Fruit fly (Drosophila melanogaster): ENCODE measurements around the gene CG8419.

CG8419 gene

dm6 chr2L:8205871-8206270 is at the start of gene CG8419:
Gene CG8419 (plus strand): TSS chr2L:8206171.
- TF ChIP-seq CG8478 (optimal IDR thresholded peaks at IDR 0.05) (no peak), EcR (GFP tag; optimal IDR thresholded peaks at IDR 0.05) (no peak), usp (GFP tag; optimal IDR thresholded peaks at IDR 0.05) (no peak), pan (optimal IDR thresholded peaks at IDR 0.05) (no peak), psq (optimal IDR thresholded peaks at IDR 0.05) (no peak), Dll (optimal IDR thresholded peaks at IDR 0.05) (no peak)

- TF ChIP-seq psq (optimal IDR thresholded peaks at IDR 0.05) (no peak), Dll (optimal IDR thresholded peaks at IDR 0.05) (no peak), EcR (GFP tag; optimal IDR thresholded peaks at IDR 0.05) (no peak), pan (optimal IDR thresholded peaks at IDR 0.05) (no peak), usp (GFP tag; optimal IDR thresholded peaks at IDR 0.05) (no peak), CG8478 (optimal IDR thresholded peaks at IDR 0.05) (no peak)
Observed at dm6 chr2L:8156682-8157081, 49.3 kb upstream of the CG8419 start.

dm6 chr2L:8157166-8157565 is 48.8 kb upstream of the CG8419 start:
- no peak for TF ChIP-seq pan (optimal IDR thresholded peaks at IDR 0.05)
- no peak for TF ChIP-seq usp (GFP tag; optimal IDR thresholded peaks at IDR 0.05)
- TF ChIP-seq Dll (optimal IDR thresholded peaks at IDR 0.05), result no peak
- TF ChIP-seq psq (optimal IDR thresholded peaks at IDR 0.05), result no peak
- TF ChIP-seq CG8478 (optimal IDR thresholded peaks at IDR 0.05), result no peak
- no peak for TF ChIP-seq EcR (GFP tag; optimal IDR thresholded peaks at IDR 0.05)

dm6 chr2L:8159498-8159897 is 46.5 kb upstream of the CG8419 start, which contains the start of the genes PAPLA1 and Rbsn-5:
Gene PAPLA1 (minus strand): TSS chr2L:8159638.
Gene Rbsn-5 (plus strand): TSS chr2L:8159832.
- TF ChIP-seq Dll (optimal IDR thresholded peaks at IDR 0.05) (no peak), pan (optimal IDR thresholded peaks at IDR 0.05) (no peak), usp (GFP tag; optimal IDR thresholded peaks at IDR 0.05) (no peak), EcR (GFP tag; optimal IDR thresholded peaks at IDR 0.05) (no peak), psq (optimal IDR thresholded peaks at IDR 0.05) (no peak), CG8478 (optimal IDR thresholded peaks at IDR 0.05) (no peak)

dm6 chr2L:8161994-8162306 is 44.0 kb upstream of the CG8419 start:
- peak; percentile 82 to 94 for TF ChIP-seq EcR (GFP tag; optimal IDR thresholded peaks at IDR 0.05)
- TF ChIP-seq psq (optimal IDR thresholded peaks at IDR 0.05), result no peak

- TF ChIP-seq CG8478 (optimal IDR thresholded peaks at IDR 0.05) (no peak), EcR (GFP tag; optimal IDR thresholded peaks at IDR 0.05) (peak in 1 of 2 experiments; percentile 52)
Observed at dm6 chr2L:8162307-8163024, 43.5 kb upstream of the CG8419 start, which contains the start of gene Acbp1. Gene Acbp1 (minus strand): TSS chr2L:8162452.

- TF ChIP-seq EcR (GFP tag; optimal IDR thresholded peaks at IDR 0.05) (no peak), usp (GFP tag; optimal IDR thresholded peaks at IDR 0.05) (no peak), pan (optimal IDR thresholded peaks at IDR 0.05) (no peak), CG8478 (optimal IDR thresholded peaks at IDR 0.05) (no peak), Dll (optimal IDR thresholded peaks at IDR 0.05) (no peak), psq (optimal IDR thresholded peaks at IDR 0.05) (no peak)
Observed at dm6 chr2L:8163025-8163351, 43.0 kb upstream of the CG8419 start, which contains the start of gene Piezo. Gene Piezo (plus strand): TSS chr2L:8163073.

- TF ChIP-seq usp (GFP tag; optimal IDR thresholded peaks at IDR 0.05) (no peak), Dll (optimal IDR thresholded peaks at IDR 0.05) (no peak), psq (optimal IDR thresholded peaks at IDR 0.05) (no peak), EcR (GFP tag; optimal IDR thresholded peaks at IDR 0.05) (no peak), CG8478 (optimal IDR thresholded peaks at IDR 0.05) (no peak), pan (optimal IDR thresholded peaks at IDR 0.05) (no peak)
Observed at dm6 chr2L:8163588-8164166, 42.3 kb upstream of the CG8419 start.

dm6 chr2L:8164219-8164618 is 41.8 kb upstream of the CG8419 start:
- TF ChIP-seq psq (optimal IDR thresholded peaks at IDR 0.05), result no peak

- TF ChIP-seq psq (optimal IDR thresholded peaks at IDR 0.05), result no peak
- no peak for TF ChIP-seq pan (optimal IDR thresholded peaks at IDR 0.05)
- no peak for TF ChIP-seq CG8478 (optimal IDR thresholded peaks at IDR 0.05)
- TF ChIP-seq usp (GFP tag; optimal IDR thresholded peaks at IDR 0.05), result no peak
- no peak for TF ChIP-seq Dll (optimal IDR thresholded peaks at IDR 0.05)
- no peak for TF ChIP-seq EcR (GFP tag; optimal IDR thresholded peaks at IDR 0.05)
Observed at dm6 chr2L:8165800-8166576, 40.0 kb upstream of the CG8419 start.

- TF ChIP-seq psq (optimal IDR thresholded peaks at IDR 0.05), result no peak
- no peak for TF ChIP-seq EcR (GFP tag; optimal IDR thresholded peaks at IDR 0.05)
- no peak for TF ChIP-seq pan (optimal IDR thresholded peaks at IDR 0.05)
- TF ChIP-seq Dll (optimal IDR thresholded peaks at IDR 0.05), result no peak
- TF ChIP-seq usp (GFP tag; optimal IDR thresholded peaks at IDR 0.05), result no peak
- no peak for TF ChIP-seq CG8478 (optimal IDR thresholded peaks at IDR 0.05)
Observed at dm6 chr2L:8168075-8168474, 37.9 kb upstream of the CG8419 start.

dm6 chr2L:8170600-8171182 is 35.3 kb upstream of the CG8419 start:
- TF ChIP-seq CG8478 (optimal IDR thresholded peaks at IDR 0.05) (no peak), pan (optimal IDR thresholded peaks at IDR 0.05) (no peak), EcR (GFP tag; optimal IDR thresholded peaks at IDR 0.05) (no peak), usp (GFP tag; optimal IDR thresholded peaks at IDR 0.05) (no peak), Dll (optimal IDR thresholded peaks at IDR 0.05) (no peak), psq (optimal IDR thresholded peaks at IDR 0.05) (no peak)

All from whole organism.